Worm (Caenorhabditis elegans) whole organism, young adult: ENCODE data around the gene nhr-118.

ENCODE experiments used
- C17E4.6 ChIP-seq: fragments of 200-800 bp; sonication (Bioruptor generic); IDR thresholded peaks from 2 replicates; pipeline ENCODE4 v1.3.6; 2022; ENCODE audit warnings: missing genetic modification reagents, missing genetic modification characterization, missing compliant biosample characterization
- F49E8.2 ChIP-seq: sonication (generic microtip); optimal IDR thresholded peaks from 3 replicates; lab custom pipeline; 2017; ENCODE audit warnings: missing genetic modification characterization, mild to moderate bottlenecking, missing compliant biosample characterization, antibody characterized with exemption, moderate library complexity; ENCODE audit not compliant: insufficient read depth
- T07F8.4 ChIP-seq: sonication (generic microtip); optimal IDR thresholded peaks from 2 replicates; lab custom pipeline; 2016; ENCODE audit warnings: mild to moderate bottlenecking, missing genetic modification characterization, moderate library complexity, missing compliant biosample characterization
- T26A5.8 ChIP-seq: sonication (generic microtip); optimal IDR thresholded peaks from 2 replicates; lab custom pipeline; 2016; ENCODE audit warnings: missing genetic modification characterization, missing compliant biosample characterization
- atf-7 ChIP-seq: sonication (generic microtip); optimal IDR thresholded peaks from 2 replicates; lab custom pipeline; 2017; ENCODE audit warnings: mild to moderate bottlenecking, missing genetic modification characterization, missing compliant biosample characterization
- attf-3 ChIP-seq: fragments of 200-800 bp; sonication (Bioruptor generic); conservative IDR thresholded peaks from 2 replicates; pipeline ENCODE4 v1.3.6; 2022; ENCODE audit warnings: missing genetic modification reagents, missing genetic modification characterization, missing compliant biosample characterization
- ceh-27 ChIP-seq: fragments of 200-800 bp; sonication (Bioruptor generic); optimal IDR thresholded peaks from 2 replicates; lab custom pipeline; 2018; ENCODE audit warnings: mild to moderate bottlenecking, missing genetic modification characterization, moderate library complexity, missing compliant biosample characterization
- fkh-3 ChIP-seq: sonication (generic microtip); optimal IDR thresholded peaks from 2 replicates; lab custom pipeline; 2016; ENCODE audit warnings: mild to moderate bottlenecking, missing genetic modification characterization, missing compliant biosample characterization
- him-1 ChIP-seq: sonication (generic microtip); optimal IDR thresholded peaks from 2 replicates; lab custom pipeline; 2016; ENCODE audit warnings: missing genotype, missing genetic modification reagents, missing genetic modification characterization, missing compliant biosample characterization
- hlh-26 ChIP-seq: fragments of 200-800 bp; sonication (Bioruptor generic); conservative IDR thresholded peaks from 2 replicates; pipeline ENCODE4 v1.3.6; 2022; ENCODE audit warnings: missing genetic modification reagents, missing genetic modification characterization, missing compliant biosample characterization
- hsf-1 ChIP-seq: fragments of 200-800 bp; sonication (Bioruptor generic); IDR thresholded peaks from 2 replicates; pipeline ENCODE4 v1.3.6; 2022; ENCODE audit warnings: missing genetic modification reagents, missing genetic modification characterization, missing compliant biosample characterization
- madf-3 ChIP-seq: fragments of 200-800 bp; sonication (Bioruptor generic); IDR thresholded peaks from 2 replicates; pipeline ENCODE4 v1.3.6; 2022; ENCODE audit warnings: missing genetic modification reagents, missing genetic modification characterization, missing compliant biosample characterization
- nhr-90 ChIP-seq: sonication (generic microtip); optimal IDR thresholded peaks from 2 replicates; lab custom pipeline; 2016; ENCODE audit warnings: missing genotype, mild to moderate bottlenecking, missing genetic modification characterization, missing compliant biosample characterization
- rec-8 ChIP-seq, 2 experiments: sonication (generic microtip); optimal IDR thresholded peaks; 2 replicates each; lab custom pipeline; 2016; ENCODE audit warnings: mild to moderate bottlenecking in 2 of 2, missing genetic modification characterization in 2 of 2, missing genetic modification reagents in 2 of 2, missing genotype in 2 of 2, missing biosample characterization in 1 of 2, missing compliant biosample characterization in 1 of 2, moderate library complexity in 1 of 2
- ztf-18 ChIP-seq: sonication (generic microtip); optimal IDR thresholded peaks from 2 replicates; lab custom pipeline; 2016; ENCODE audit warnings: missing genotype, mild to moderate bottlenecking, missing genetic modification characterization, missing compliant biosample characterization
- ztf-22 ChIP-seq: fragments of 200-800 bp; sonication (Bioruptor generic); optimal IDR thresholded peaks from 2 replicates; lab custom pipeline; 2018; ENCODE audit warnings: mild to moderate bottlenecking, missing genetic modification characterization, moderate library complexity, missing compliant biosample characterization
- ztf-3 ChIP-seq: fragments of 200-800 bp; sonication (Bioruptor generic); optimal IDR thresholded peaks from 2 replicates; lab custom pipeline; 2018; ENCODE audit warnings: mild to moderate bottlenecking, missing genetic modification characterization, missing compliant biosample characterization
- ztf-6 ChIP-seq: fragments of 200-800 bp; sonication (Bioruptor generic); IDR thresholded peaks from 2 replicates; pipeline ENCODE4 v1.3.6; 2022; ENCODE audit warnings: missing genetic modification reagents, missing genetic modification characterization, missing compliant biosample characterization

nhr-118 gene

DNA sequence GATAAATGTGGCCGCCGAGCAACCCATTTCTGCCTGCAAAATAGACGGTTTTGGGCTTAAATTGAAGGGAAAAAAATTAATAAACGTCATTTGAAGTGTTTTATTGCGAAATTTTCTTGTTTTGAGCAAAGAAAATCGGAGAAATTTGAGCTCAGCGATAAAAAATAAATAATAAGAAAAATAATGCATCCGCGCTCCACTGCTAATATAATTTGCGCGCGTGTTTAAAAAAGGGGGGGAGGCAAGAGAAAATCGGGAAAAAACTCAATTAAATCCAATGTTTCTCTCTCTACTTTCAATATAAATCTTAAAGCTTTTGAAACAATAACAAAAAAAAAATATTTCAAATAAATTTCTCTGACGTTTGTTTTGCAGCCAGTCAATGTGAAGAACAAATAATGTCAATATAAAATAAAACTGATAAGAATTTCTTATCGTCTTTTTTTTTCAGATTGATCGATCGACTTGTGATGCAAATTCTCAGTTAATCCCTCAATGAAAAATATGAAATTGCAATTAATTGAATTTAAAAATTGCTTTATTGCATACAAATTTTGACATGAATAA lies 43.0 kb downstream of the nhr-118 start, which contains the start of gene rft-2 (continued):
- TF ChIP-seq him-1 (tag; lab: Kevin White, UChicago) (no peak), atf-7 (tag; lab: Kevin White, UChicago) (no peak), ceh-27 (GFP tag; lab: Kevin White, UChicago) (no peak), C17E4.6 (GFP tag; lab: Robert Waterston, UW) (no peak), nhr-90 (no peak), T07F8.4 (tag; lab: Kevin White, UChicago) (no peak), T26A5.8 (tag; lab: Kevin White, UChicago) (no peak), ztf-3 (GFP tag; lab: Kevin White, UChicago) (no peak), attf-3 (GFP tag; lab: Robert Waterston, UW) (no peak), ztf-18 (no peak), hsf-1 (GFP tag; lab: Robert Waterston, UW) (no peak), ztf-6 (GFP tag; lab: Robert Waterston, UW) (no peak), F49E8.2 (tag; lab: Kevin White, UChicago) (no peak), madf-3 (GFP tag; lab: Robert Waterston, UW) (no peak)
- TF ChIP-seq, all 124 proteins: peak for 14

DNA sequence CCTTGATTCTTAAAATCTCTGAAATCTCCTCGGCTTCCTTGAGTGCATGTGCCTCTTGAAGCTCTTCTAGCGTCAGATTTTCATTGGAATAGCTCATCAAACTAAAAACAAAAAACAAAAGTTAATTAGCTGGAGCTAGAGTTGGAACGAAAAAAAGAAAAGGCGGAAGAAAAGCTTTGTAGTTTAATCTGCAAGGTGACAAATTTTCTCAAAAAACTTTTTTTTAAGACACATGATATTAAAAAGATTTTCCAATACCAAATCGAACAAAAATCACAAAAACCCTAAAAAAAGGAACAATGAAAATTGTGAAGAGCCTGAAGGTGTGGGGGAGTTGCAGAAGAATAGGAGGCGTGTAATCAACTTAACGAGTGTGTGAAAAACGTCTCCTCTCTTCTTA lies 47.0 kb downstream of the nhr-118 start, which contains the start of gene gnrr-5:
Gene gnrr-5 (minus strand): TSS at position 101 of the 400 bp plus-strand sequence.
- no peak for TF ChIP-seq rec-8 (tag; optimal IDR thresholded peaks at IDR 0.05; lab: Kevin White, UChicago)
- TF ChIP-seq fkh-3 (tag; lab: Kevin White, UChicago), result no peak
- no peak for TF ChIP-seq hlh-26 (GFP tag; lab: Robert Waterston, UW)
- TF ChIP-seq ztf-22, result no peak
- TF ChIP-seq, all 124 proteins: peak for 0
